Worm (Caenorhabditis elegans) whole organism, L2 larva: ENCODE data around the gene R09H10.5.

Experiments
- C34F6.9 ChIP-seq: fragments of 150-350 bp; optimal IDR thresholded peaks from 2 replicates; lab custom pipeline; 2014; ENCODE audit warnings: missing biosample characterization, missing genetic modification characterization
- F13H6.1 ChIP-seq: sonication (generic microtip); optimal IDR thresholded peaks from 2 replicates; lab custom pipeline; 2016; ENCODE audit warnings: missing genetic modification characterization, missing compliant biosample characterization
- Y55F3AM.14 ChIP-seq: fragments of 200-800 bp; sonication (Bioruptor generic); optimal IDR thresholded peaks from 2 replicates; lab custom pipeline; 2018; ENCODE audit warnings: mild to moderate bottlenecking, missing genetic modification characterization, missing compliant biosample characterization
- alr-1 ChIP-seq: fragments of 150-350 bp; optimal IDR thresholded peaks from 2 replicates; lab custom pipeline; 2014; ENCODE audit warnings: missing biosample characterization, missing genetic modification characterization
- aly-2 ChIP-seq: fragments of 150-350 bp; optimal IDR thresholded peaks from 2 replicates; lab custom pipeline; 2014; ENCODE audit warnings: missing biosample characterization, missing genetic modification characterization
- ama-1 ChIP-seq: fragments of 150-350 bp; optimal IDR thresholded peaks from 2 replicates; lab custom pipeline; 2018; ENCODE audit warnings: inconsistent platforms
- blmp-1 ChIP-seq: sonication (generic microtip); optimal IDR thresholded peaks from 2 replicates; lab custom pipeline; 2017; ENCODE audit warnings: missing genetic modification characterization, mild to moderate bottlenecking, missing compliant biosample characterization, antibody characterized with exemption, moderate library complexity; ENCODE audit not compliant: insufficient read depth
- ceh-16 ChIP-seq: fragments of 150-350 bp; optimal IDR thresholded peaks from 2 replicates; lab custom pipeline; 2014; ENCODE audit warnings: missing biosample characterization, missing genetic modification characterization
- ceh-82 ChIP-seq: fragments of 150-350 bp; optimal IDR thresholded peaks from 2 replicates; lab custom pipeline; 2014; ENCODE audit warnings: missing biosample characterization, missing genetic modification characterization
- crh-2 ChIP-seq: sonication (generic microtip); optimal IDR thresholded peaks from 2 replicates; lab custom pipeline; 2017; ENCODE audit warnings: missing biosample characterization, missing genetic modification characterization
- dmd-4 ChIP-seq: sonication (generic microtip); optimal IDR thresholded peaks from 2 replicates; lab custom pipeline; 2017; ENCODE audit warnings: missing biosample characterization, missing genetic modification characterization
- egl-27 ChIP-seq: sonication (generic microtip); optimal IDR thresholded peaks from 3 replicates; lab custom pipeline; 2017; ENCODE audit warnings: missing biosample characterization, missing genetic modification reagents, missing genetic modification characterization
- elt-3 ChIP-seq: sonication (generic microtip); optimal IDR thresholded peaks from 2 replicates; lab custom pipeline; 2017; ENCODE audit warnings: missing biosample characterization, missing genetic modification characterization
- fos-1 ChIP-seq: fragments of 150-350 bp; optimal IDR thresholded peaks from 2 replicates; lab custom pipeline; 2014; ENCODE audit warnings: missing biosample characterization, missing genetic modification characterization
- lin-39 ChIP-seq: fragments of 150-350 bp; optimal IDR thresholded peaks from 2 replicates; lab custom pipeline; 2014; ENCODE audit warnings: missing biosample characterization, missing genetic modification reagents, missing genetic modification characterization
- lsy-2 ChIP-seq, 2 experiments: fragments of 150-350 bp in 1 of 2; sonication (generic microtip) in 1 of 2; optimal IDR thresholded peaks; 2 replicates each; lab custom pipeline; 2014 to 2017; ENCODE audit warnings: missing biosample characterization in 2 of 2, missing genetic modification characterization in 2 of 2
- mbf-1 ChIP-seq: sonication (generic microtip); optimal IDR thresholded peaks from 2 replicates; lab custom pipeline; 2017; ENCODE audit warnings: missing biosample characterization, missing genetic modification characterization
- nhr-10 ChIP-seq: sonication (generic microtip); optimal IDR thresholded peaks from 2 replicates; lab custom pipeline; 2017; ENCODE audit warnings: missing biosample characterization, missing genetic modification characterization
- nhr-11 ChIP-seq: fragments of 150-350 bp; optimal IDR thresholded peaks from 2 replicates; lab custom pipeline; 2014; ENCODE audit warnings: missing biosample characterization, missing genetic modification characterization
- nhr-12 ChIP-seq: fragments of 150-350 bp; optimal IDR thresholded peaks from 2 replicates; lab custom pipeline; 2014; ENCODE audit warnings: missing biosample characterization, missing genetic modification characterization
- nhr-129 ChIP-seq: fragments of 150-350 bp; optimal IDR thresholded peaks from 2 replicates; lab custom pipeline; 2014; ENCODE audit warnings: missing biosample characterization, missing genetic modification characterization
- nhr-21 ChIP-seq: fragments of 150-350 bp; optimal IDR thresholded peaks from 2 replicates; lab custom pipeline; 2014; ENCODE audit warnings: missing biosample characterization, missing genetic modification characterization
- nhr-23 ChIP-seq: fragments of 150-350 bp; optimal IDR thresholded peaks from 2 replicates; lab custom pipeline; 2014; ENCODE audit warnings: missing biosample characterization, missing genetic modification reagents, missing genetic modification characterization
- nhr-237 ChIP-seq: fragments of 150-350 bp; optimal IDR thresholded peaks from 2 replicates; lab custom pipeline; 2014; ENCODE audit warnings: missing biosample characterization, missing genetic modification characterization
- nhr-25 ChIP-seq: fragments of 150-350 bp; sonication (generic microtip); optimal IDR thresholded peaks from 3 replicates; lab custom pipeline; 2014; ENCODE audit warnings: missing biosample characterization, missing genetic modification characterization
- nhr-6 ChIP-seq: fragments of 150-350 bp; optimal IDR thresholded peaks from 2 replicates; lab custom pipeline; 2014; ENCODE audit warnings: missing biosample characterization, missing genetic modification characterization
- nhr-77 ChIP-seq: fragments of 150-350 bp; optimal IDR thresholded peaks from 2 replicates; lab custom pipeline; 2014; ENCODE audit warnings: missing biosample characterization, missing genetic modification characterization
- peb-1 ChIP-seq: fragments of 150-350 bp; optimal IDR thresholded peaks from 2 replicates; lab custom pipeline; 2014; ENCODE audit warnings: missing biosample characterization, missing genetic modification characterization
- sem-4 ChIP-seq: fragments of 150-350 bp; optimal IDR thresholded peaks from 2 replicates; lab custom pipeline; 2014; ENCODE audit warnings: missing biosample characterization, missing genetic modification reagents, missing genetic modification characterization
- sma-3 ChIP-seq: sonication (generic microtip); optimal IDR thresholded peaks from 2 replicates; lab custom pipeline; 2016; ENCODE audit warnings: missing genetic modification reagents, missing genetic modification characterization, missing compliant biosample characterization
- sma-9 ChIP-seq, 2 experiments: fragments of 150-350 bp in 1 of 2; sonication (generic microtip) in 1 of 2; optimal IDR thresholded peaks; 2 replicates each; lab custom pipeline; 2014 to 2016; ENCODE audit warnings: missing genetic modification characterization in 2 of 2, mild to moderate bottlenecking in 1 of 2, missing biosample characterization in 1 of 2, missing compliant biosample characterization in 1 of 2, missing genetic modification reagents in 1 of 2, moderate library complexity in 1 of 2
- snpc-4 ChIP-seq: fragments of 150-350 bp; optimal IDR thresholded peaks from 2 replicates; lab custom pipeline; 2014; ENCODE audit warnings: missing biosample characterization, missing genetic modification characterization
- unc-39 ChIP-seq: fragments of 150-350 bp; optimal IDR thresholded peaks from 2 replicates; lab custom pipeline; 2014; ENCODE audit warnings: missing biosample characterization, missing genetic modification characterization
- zag-1 ChIP-seq: fragments of 150-350 bp; optimal IDR thresholded peaks from 2 replicates; lab custom pipeline; 2014; ENCODE audit warnings: missing biosample characterization, missing genetic modification characterization
- ztf-1 ChIP-seq: fragments of 200-800 bp; sonication (Bioruptor generic); conservative IDR thresholded peaks from 2 replicates; pipeline ENCODE4 v1.3.6; 2022; ENCODE audit warnings: missing genetic modification characterization, missing compliant biosample characterization
- ztf-11 ChIP-seq: sonication (generic microtip); optimal IDR thresholded peaks from 2 replicates; lab custom pipeline; 2017; ENCODE audit warnings: missing biosample characterization, missing genetic modification characterization

The R09H10.5 gene

ce11 chrIV:10630953-10631554, 2.4 kb upstream of the R09H10.5 start, which contains the start of gene F56C4.4:
TSS of gene F56C4.4 (minus strand) at chrIV:10631267.
- TF ChIP-seq lin-39 (no peak), zag-1 (no peak), egl-27 (tag; lab: Kevin White, UChicago) (no peak), alr-1 (tag; lab: Kevin White, UChicago) (no peak), blmp-1 (tag; lab: Kevin White, UChicago) (no peak), nhr-11 (no peak), ztf-11 (tag; lab: Kevin White, UChicago) (no peak), nhr-25 (tag; lab: Kevin White, UChicago) (no peak), crh-2 (tag; lab: Kevin White, UChicago) (peak; percentile 55), fos-1 (tag; lab: Kevin White, UChicago) (peak; percentile 41)

- TF ChIP-seq blmp-1 (tag; lab: Kevin White, UChicago), result no peak
- TF ChIP-seq crh-2 (tag; lab: Kevin White, UChicago), result no peak
- TF ChIP-seq nhr-21, result no peak
- no peak for TF ChIP-seq ztf-11 (tag; lab: Kevin White, UChicago)
- TF ChIP-seq sma-3 (GFP tag; lab: Kevin White, UChicago), result no peak
- TF ChIP-seq nhr-11, result no peak
These were observed 7.8 kb downstream of the R09H10.5 start, which contains the start of gene R09H10.7 for ce11 chrIV:10620811-10621210. TSS of gene R09H10.7 (plus strand) at chrIV:10621111.

- TF ChIP-seq dmd-4 (tag; lab: Kevin White, UChicago) (no peak), nhr-25 (tag; lab: Kevin White, UChicago) (peak; percentile 81), crh-2 (tag; lab: Kevin White, UChicago) (peak; percentile 21), ama-1 (lab: Kevin White, UChicago) (no peak), nhr-23 (tag; lab: Kevin White, UChicago) (no peak), elt-3 (tag; lab: Kevin White, UChicago) (no peak), snpc-4 (tag; lab: Kevin White, UChicago) (no peak), aly-2 (tag; lab: Kevin White, UChicago) (no peak), unc-39 (tag; lab: Kevin White, UChicago) (no peak), C34F6.9 (no peak), zag-1 (no peak), nhr-21 (peak; percentile 2), nhr-77 (tag; lab: Kevin White, UChicago) (no peak), F13H6.1 (no peak), fos-1 (tag; lab: Kevin White, UChicago) (no peak), alr-1 (tag; lab: Kevin White, UChicago) (no peak), sem-4 (tag; lab: Kevin White, UChicago) (no peak), ceh-16 (tag; lab: Kevin White, UChicago) (no peak), nhr-129 (peak; percentile 3)
These were observed 11.5 kb downstream of the R09H10.5 start for ce11 chrIV:10617099-10617498.

ce11 chrIV:10616366-10616765, 12.3 kb downstream of the R09H10.5 start:
- TF ChIP-seq nhr-10 (tag; lab: Kevin White, UChicago), result no peak
- TF ChIP-seq nhr-21, result peak; percentile 31
- no peak for TF ChIP-seq alr-1 (tag; lab: Kevin White, UChicago)
- TF ChIP-seq, all 48 proteins: peak for 1

- TF ChIP-seq dmd-4 (tag; lab: Kevin White, UChicago) (no peak), nhr-25 (tag; lab: Kevin White, UChicago) (peak; percentile 49)
These were observed 13.6 kb downstream of the R09H10.5 start, which contains the start of gene ptr-14 for ce11 chrIV:10614918-10615477. TSS of gene ptr-14 (plus strand) at chrIV:10615427.

ce11 chrIV:10612281-10612680, 16.3 kb downstream of the R09H10.5 start:
- no peak for TF ChIP-seq ztf-1
- TF ChIP-seq fos-1 (tag; lab: Kevin White, UChicago), result no peak
- no peak for TF ChIP-seq aly-2 (tag; lab: Kevin White, UChicago)
- TF ChIP-seq sem-4 (tag; lab: Kevin White, UChicago), result no peak
- TF ChIP-seq nhr-6 (tag; lab: Kevin White, UChicago), result no peak
- no peak for TF ChIP-seq lsy-2 (tag; optimal IDR thresholded peaks at IDR 0.05; lab: Kevin White, UChicago)
- no peak for TF ChIP-seq snpc-4 (tag; lab: Kevin White, UChicago)
- no peak for TF ChIP-seq nhr-77 (tag; lab: Kevin White, UChicago)
- TF ChIP-seq nhr-12 (tag; lab: Kevin White, UChicago), result no peak
- TF ChIP-seq blmp-1 (tag; lab: Kevin White, UChicago), result no peak
- TF ChIP-seq mbf-1 (tag; lab: Kevin White, UChicago), result no peak
- peak; percentile 8 for TF ChIP-seq nhr-21
- no peak for TF ChIP-seq nhr-10 (tag; lab: Kevin White, UChicago)
- no peak for TF ChIP-seq lin-39
- TF ChIP-seq ceh-82 (tag; lab: Kevin White, UChicago), result no peak
- TF ChIP-seq nhr-25 (tag; lab: Kevin White, UChicago), result peak; percentile 37
- TF ChIP-seq nhr-237 (tag; lab: Kevin White, UChicago), result no peak
- no peak for TF ChIP-seq zag-1
- TF ChIP-seq sma-9 (GFP tag; optimal IDR thresholded peaks at IDR 0.05; lab: Kevin White, UChicago), result peak; percentile 10
- no peak for TF ChIP-seq sma-9 (tag; optimal IDR thresholded peaks at IDR 0.05; lab: Kevin White, UChicago)
- TF ChIP-seq sma-3 (GFP tag; lab: Kevin White, UChicago), result peak; percentile 27
- no peak for TF ChIP-seq Y55F3AM.14 (GFP tag; lab: Kevin White, UChicago)
- no peak for TF ChIP-seq peb-1 (tag; lab: Kevin White, UChicago)
- TF ChIP-seq, all 48 proteins: peak for 4
